Worm (Caenorhabditis elegans): ENCODE measurements around the gene F28C6.9.

- TF ChIP-seq ama-1 (optimal IDR thresholded peaks at IDR 0.05) (no peak), nhr-25 (tag; optimal IDR thresholded peaks at IDR 0.05) (no peak), aly-2 (tag; optimal IDR thresholded peaks at IDR 0.05) (no peak), nhr-12 (tag; optimal IDR thresholded peaks at IDR 0.05) (no peak), nhr-11 (tag; optimal IDR thresholded peaks at IDR 0.05) (no peak), mdl-1 (tag; optimal IDR thresholded peaks at IDR 0.05) (no peak), daf-12 (tag; optimal IDR thresholded peaks at IDR 0.05) (no peak), ceh-16 (tag; optimal IDR thresholded peaks at IDR 0.05) (no peak)
Observed at ce11 chrII:8634386-8634785, 24.4 kb upstream of the F28C6.9 start, which contains the start of gene cutl-12.
